Comparison of ENCODE assay signal across 3 worm cellular contexts in the genomic region with DNA sequence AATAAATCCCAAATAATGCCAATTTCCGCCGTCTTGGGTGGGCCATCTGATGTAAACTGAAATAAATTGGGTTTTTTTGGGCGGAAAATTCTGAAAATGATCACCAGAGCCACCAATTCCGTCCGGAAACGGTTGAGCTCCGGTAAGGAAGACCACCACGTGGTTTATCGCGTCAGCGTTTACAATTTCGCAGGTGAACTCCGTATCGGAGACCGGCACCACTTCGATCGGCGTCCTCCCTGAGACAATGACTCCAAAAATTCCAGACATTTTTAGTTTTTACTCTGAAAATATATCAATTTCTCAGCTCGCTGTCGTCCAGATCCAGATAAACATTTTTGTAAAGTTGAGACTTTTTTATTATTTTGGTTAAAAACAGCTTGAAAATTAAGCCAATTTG.
TF ChIP-seq lines count a peak whose summit lies in the region.

Gene F42A6.6, minus strand, starts transcription at position 289 of the 400 bp plus-strand sequence.

TF ChIP-seq in whole organism, L1 larva, 84 proteins besides CTCF, POLR2A, EP300 and RAD21 (continued from another document):
- TF ChIP-seq nhr-85 (tag; lab: Kevin White, UChicago) (peak; percentile 64), swsn-7 (tag; optimal IDR thresholded peaks at IDR 0.05; lab: Kevin White, UChicago) (peak; percentile 6), nhr-71 (tag; optimal IDR thresholded peaks at IDR 0.05; lab: Kevin White, UChicago) (peak; percentile 40)

TF ChIP-seq in whole organism, L3 larva, 47 proteins besides CTCF, POLR2A, EP300 and RAD21 (continued from another document):
- TF ChIP-seq elt-2 (tag; optimal IDR thresholded peaks at IDR 0.05; lab: Kevin White, UChicago) = peak; percentile 30
- TF ChIP-seq egl-27 (tag; optimal IDR thresholded peaks at IDR 0.05; lab: Kevin White, UChicago) = no peak
- TF ChIP-seq pqm-1 (tag; optimal IDR thresholded peaks at IDR 0.05; lab: Kevin White, UChicago) = no peak
- no peak for TF ChIP-seq ZK546.5 (tag; optimal IDR thresholded peaks at IDR 0.05; lab: Kevin White, UChicago)
- TF ChIP-seq unc-62 (GFP tag; optimal IDR thresholded peaks at IDR 0.05; lab: Kevin White, UChicago) = no peak
- TF ChIP-seq nhr-67 (tag; optimal IDR thresholded peaks at IDR 0.05; lab: Kevin White, UChicago) = no peak
- TF ChIP-seq tbx-2 (tag; optimal IDR thresholded peaks at IDR 0.05; lab: Kevin White, UChicago) = no peak
- peak; percentile 31 for TF ChIP-seq nhr-25 (tag; optimal IDR thresholded peaks at IDR 0.05; lab: Kevin White, UChicago)
- peak; percentile 13 for TF ChIP-seq aly-2 (tag; optimal IDR thresholded peaks at IDR 0.05; lab: Kevin White, UChicago)
- TF ChIP-seq mdl-1 (tag; optimal IDR thresholded peaks at IDR 0.05; lab: Kevin White, UChicago) = no peak
- TF ChIP-seq lsy-12 (tag; optimal IDR thresholded peaks at IDR 0.05; lab: Kevin White, UChicago) = peak; percentile 10
- TF ChIP-seq egl-5 (tag; optimal IDR thresholded peaks at IDR 0.05; lab: Kevin White, UChicago) = no peak
- no peak for TF ChIP-seq eor-1 (tag; optimal IDR thresholded peaks at IDR 0.05; lab: Kevin White, UChicago)
- TF ChIP-seq ceh-16 (tag; optimal IDR thresholded peaks at IDR 0.05; lab: Kevin White, UChicago) = no peak
- TF ChIP-seq skn-1 (tag; optimal IDR thresholded peaks at IDR 0.05; lab: Kevin White, UChicago) = no peak
TF ChIP-seq in whole organism, L3 larva: peak in this region for 7.

TF ChIP-seq in whole organism, young adult, 124 proteins besides CTCF, POLR2A, EP300 and RAD21 (continued from another document):
- TF ChIP-seq ztf-25 (GFP tag; IDR thresholded peaks at IDR 0.05; lab: Robert Waterston, UW) (0 out of 2 replicates have a peak, but pooled peaks have one; percentile 53), ceh-91 (GFP tag; IDR thresholded peaks at IDR 0.05; lab: Robert Waterston, UW) (peak; percentile 47; the same call in 1 of the 2 replicates), pha-4 (tag; optimal IDR thresholded peaks at IDR 0.05; lab: Kevin White, UChicago) (no peak), F39B2.1 (GFP tag; IDR thresholded peaks at IDR 0.05; lab: Robert Waterston, UW) (peak; percentile 75; the same call in 1 of the 2 replicates), attf-6 (GFP tag; IDR thresholded peaks at IDR 0.05; lab: Robert Waterston, UW) (peak; percentile 86), cebp-2 (GFP tag; IDR thresholded peaks at IDR 0.05; lab: Robert Waterston, UW) (peak; percentile 82), pbrm-1 (GFP tag; IDR thresholded peaks at IDR 0.05; lab: Robert Waterston, UW) (peak; percentile 83), lin-35 (GFP tag; optimal IDR thresholded peaks at IDR 0.05; lab: Kevin White, UChicago) (peak in 2 of 3 experiments; percentile 12 to 43), B0035.1 (tag; optimal IDR thresholded peaks at IDR 0.05; lab: Kevin White, UChicago) (peak; percentile 57), nhr-90 (tag; optimal IDR thresholded peaks at IDR 0.05; lab: Kevin White, UChicago) (peak; percentile 40), egl-44 (GFP tag; IDR thresholded peaks at IDR 0.05; lab: Robert Waterston, UW) (no peak), snpc-1.3 (tag; optimal IDR thresholded peaks at IDR 0.05; lab: Kevin White, UChicago; ENCODE audit: insufficient read depth) (peak; percentile 46), dpff-1 (tag; optimal IDR thresholded peaks at IDR 0.05; lab: Kevin White, UChicago) (peak; percentile 61), F49E8.2 (tag; optimal IDR thresholded peaks at IDR 0.05; lab: Kevin White, UChicago; ENCODE audit: insufficient read depth) (peak; percentile 96), hlh-26 (GFP tag; conservative IDR thresholded peaks at IDR 0.05; lab: Robert Waterston, UW) (no peak), ceh-79 (tag; optimal IDR thresholded peaks at IDR 0.05; lab: Kevin White, UChicago) (peak; percentile 92), lsy-27 (tag; optimal IDR thresholded peaks at IDR 0.05; lab: Kevin White, UChicago; ENCODE audit: borderline replicate concordance, insufficient read depth) (no peak), Y53G8AR.9 (GFP tag; conservative IDR thresholded peaks at IDR 0.05; lab: Robert Waterston, UW) (peak; percentile 94), K11D2.4 (GFP tag; IDR thresholded peaks at IDR 0.05; lab: Robert Waterston, UW) (no peak; the same call in 1 of the 2 replicates), let-607 (tag; optimal IDR thresholded peaks at IDR 0.05; lab: Kevin White, UChicago) (peak; percentile 29 to 48), ztf-26 (tag; optimal IDR thresholded peaks at IDR 0.05; lab: Kevin White, UChicago) (peak; percentile 25), repo-1 (tag; optimal IDR thresholded peaks at IDR 0.05; lab: Kevin White, UChicago) (peak; percentile 87), Y53F4B.3 (GFP tag; IDR thresholded peaks at IDR 0.05; lab: Robert Waterston, UW) (no peak), lsl-1 (GFP tag; optimal IDR thresholded peaks at IDR 0.05; lab: Kevin White, UChicago) (peak; percentile 43), F37B4.10 (GFP tag; IDR thresholded peaks at IDR 0.05; lab: Robert Waterston, UW) (no peak), Y67H2A.10 (GFP tag; conservative IDR thresholded peaks at IDR 0.05; lab: Robert Waterston, UW) (no peak), ekl-4 (GFP tag; IDR thresholded peaks at IDR 0.05; lab: Robert Waterston, UW) (peak; percentile 86), cebp-1 (GFP tag; IDR thresholded peaks at IDR 0.05; lab: Robert Waterston, UW) (no peak), cebp-1 (tag; optimal IDR thresholded peaks at IDR 0.05; lab: Kevin White, UChicago) (peak; percentile 72), F57C9.4 (tag; optimal IDR thresholded peaks at IDR 0.05; lab: Kevin White, UChicago) (peak; percentile 66), mel-28 (tag; optimal IDR thresholded peaks at IDR 0.05; lab: Kevin White, UChicago; ENCODE audit: borderline replicate concordance) (peak; percentile 41), F55B11.4 (tag; optimal IDR thresholded peaks at IDR 0.05; lab: Kevin White, UChicago; ENCODE audit: borderline replicate concordance, insufficient read depth) (no peak), madf-6 (GFP tag; IDR thresholded peaks at IDR 0.05; lab: Robert Waterston, UW) (peak; percentile 82), zfh-2 (GFP tag; conservative IDR thresholded peaks at IDR 0.05; lab: Robert Waterston, UW) (no peak), sptf-2 (GFP tag; optimal IDR thresholded peaks at IDR 0.05; lab: Kevin White, UChicago) (no peak), D2030.7 (GFP tag; IDR thresholded peaks at IDR 0.05; lab: Robert Waterston, UW) (peak; percentile 20; the same call in 1 of the 2 replicates), gei-17 (GFP tag; optimal IDR thresholded peaks at IDR 0.05; lab: Kevin White, UChicago) (peak; percentile 45), rpc-1 (optimal IDR thresholded peaks at IDR 0.05; lab: Kevin White, UChicago) (no peak), rpc-1 (tag; optimal IDR thresholded peaks at IDR 0.05; lab: Kevin White, UChicago) (peak; percentile 10), attf-3 (GFP tag; conservative IDR thresholded peaks at IDR 0.05; lab: Robert Waterston, UW) (peak; percentile 42; the same call in 1 of the 2 replicates), die-1 (tag; optimal IDR thresholded peaks at IDR 0.05; lab: Kevin White, UChicago) (peak; percentile 77), Y95B8A.8 (GFP tag; IDR thresholded peaks at IDR 0.05; lab: Robert Waterston, UW) (no peak; the same call in 1 of the 2 replicates), B0261.1 (tag; optimal IDR thresholded peaks at IDR 0.05; lab: Kevin White, UChicago) (peak; percentile 31), mxl-1 (tag; optimal IDR thresholded peaks at IDR 0.05; lab: Kevin White, UChicago) (no peak), F33H1.4 (GFP tag; IDR thresholded peaks at IDR 0.05; lab: Robert Waterston, UW) (peak; percentile 67), F23B12.7 (tag; optimal IDR thresholded peaks at IDR 0.05; lab: Kevin White, UChicago; ENCODE audit: insufficient read depth) (peak; percentile 48), sdz-38 (tag; optimal IDR thresholded peaks at IDR 0.05; lab: Kevin White, UChicago) (no peak), sea-2 (GFP tag; IDR thresholded peaks at IDR 0.05; lab: Robert Waterston, UW) (no peak), ceh-40 (GFP tag; IDR thresholded peaks at IDR 0.05; lab: Robert Waterston, UW) (no peak), nhr-120 (GFP tag; IDR thresholded peaks at IDR 0.05; lab: Robert Waterston, UW) (0 out of 2 replicates have a peak, but pooled peaks have one; percentile 79), lag-1 (GFP tag; IDR thresholded peaks at IDR 0.05; lab: Robert Waterston, UW) (no peak), mes-4 (tag; optimal IDR thresholded peaks at IDR 0.05; lab: Kevin White, UChicago) (peak; percentile 26), F10E7.11 (tag; optimal IDR thresholded peaks at IDR 0.05; lab: Kevin White, UChicago) (peak; percentile 66), C17E4.6 (GFP tag; IDR thresholded peaks at IDR 0.05; lab: Robert Waterston, UW) (peak; percentile 88; the same call in 1 of the 2 replicates), ccch-3 (GFP tag; optimal IDR thresholded peaks at IDR 0.05; lab: Kevin White, UChicago) (no peak), bed-2 (GFP tag; IDR thresholded peaks at IDR 0.05; lab: Robert Waterston, UW) (no peak), madf-10 (tag; optimal IDR thresholded peaks at IDR 0.05; lab: Kevin White, UChicago) (no peak), dpl-1 (GFP tag; optimal IDR thresholded peaks at IDR 0.05; lab: Kevin White, UChicago) (no peak), ztf-3 (GFP tag; optimal IDR thresholded peaks at IDR 0.05; lab: Kevin White, UChicago) (no peak), ets-4 (GFP tag; optimal IDR thresholded peaks at IDR 0.05; lab: Kevin White, UChicago) (peak; percentile 22), tbx-9 (tag; optimal IDR thresholded peaks at IDR 0.05; lab: Kevin White, UChicago; ENCODE audit: borderline replicate concordance) (peak; percentile 15), mcd-1 (GFP tag; IDR thresholded peaks at IDR 0.05; lab: Robert Waterston, UW) (peak; percentile 67), ztf-22 (GFP tag; optimal IDR thresholded peaks at IDR 0.05; lab: Kevin White, UChicago) (peak; percentile 23), nfyb-1 (GFP tag; IDR thresholded peaks at IDR 0.05; lab: Robert Waterston, UW) (peak; percentile 82), bed-1 (GFP tag; IDR thresholded peaks at IDR 0.05; lab: Robert Waterston, UW) (no peak), let-526 (GFP tag; IDR thresholded peaks at IDR 0.05; lab: Robert Waterston, UW) (peak; percentile 46; the same call in 1 of the 2 replicates), K12H6.12 (tag; optimal IDR thresholded peaks at IDR 0.05; lab: Kevin White, UChicago) (peak; percentile 51), hlh-12 (tag; optimal IDR thresholded peaks at IDR 0.05; lab: Kevin White, UChicago) (no peak), dox-1 (GFP tag; IDR thresholded peaks at IDR 0.05; lab: Robert Waterston, UW) (no peak), lir-1 (GFP tag; conservative IDR thresholded peaks at IDR 0.05; lab: Robert Waterston, UW) (0 out of 2 replicates have a peak, but pooled peaks have one; percentile 39), lin-54 (GFP tag; optimal IDR thresholded peaks at IDR 0.05; lab: Kevin White, UChicago) (peak; percentile 67), hsf-1 (GFP tag; IDR thresholded peaks at IDR 0.05; lab: Robert Waterston, UW) (no peak; the same call in 1 of the 2 replicates), F52B5.7 (tag; optimal IDR thresholded peaks at IDR 0.05; lab: Kevin White, UChicago) (peak; percentile 93), rcor-1 (GFP tag; IDR thresholded peaks at IDR 0.05; lab: Robert Waterston, UW) (peak; percentile 75), hmg-1.2 (GFP tag; IDR thresholded peaks at IDR 0.05; lab: Robert Waterston, UW) (peak; percentile 60), ceh-100 (GFP tag; IDR thresholded peaks at IDR 0.05; lab: Robert Waterston, UW) (peak; percentile 72), nhr-80 (tag; optimal IDR thresholded peaks at IDR 0.05; lab: Kevin White, UChicago) (no peak), ztf-28 (GFP tag; IDR thresholded peaks at IDR 0.05; lab: Robert Waterston, UW) (0 out of 2 replicates have a peak, but pooled peaks have one; percentile 42), madf-3 (GFP tag; IDR thresholded peaks at IDR 0.05; lab: Robert Waterston, UW) (peak; percentile 84), C06A6.2 (GFP tag; conservative IDR thresholded peaks at IDR 0.05; lab: Robert Waterston, UW) (0 out of 2 replicates have a peak, but pooled peaks have one; percentile 16), unc-62 (GFP tag; optimal IDR thresholded peaks at IDR 0.05; lab: Kevin White, UChicago) (no peak), ceh-58 (GFP tag; IDR thresholded peaks at IDR 0.05; lab: Robert Waterston, UW) (peak; percentile 72; the same call in 1 of the 2 replicates), tbp1 (GFP tag; optimal IDR thresholded peaks at IDR 0.05; lab: Kevin White, UChicago) (peak; percentile 58), Y56A3A.18 (GFP tag; IDR thresholded peaks at IDR 0.05; lab: Robert Waterston, UW) (peak; percentile 83; the same call in 1 of the 2 replicates), T07F8.4 (tag; optimal IDR thresholded peaks at IDR 0.05; lab: Kevin White, UChicago) (no peak), aptf-2 (GFP tag; conservative IDR thresholded peaks at IDR 0.05; lab: Robert Waterston, UW) (no peak), zim-3 (tag; optimal IDR thresholded peaks at IDR 0.05; lab: Kevin White, UChicago) (peak; percentile 62), F57A8.1 (GFP tag; optimal IDR thresholded peaks at IDR 0.05; lab: Kevin White, UChicago) (no peak), B0336.3 (GFP tag; IDR thresholded peaks at IDR 0.05; lab: Robert Waterston, UW) (peak; percentile 95), nhr-179 (tag; optimal IDR thresholded peaks at IDR 0.05; lab: Kevin White, UChicago) (peak; percentile 14), hrde-1 (tag; optimal IDR thresholded peaks at IDR 0.05; lab: Kevin White, UChicago; ENCODE audit: borderline replicate concordance) (peak; percentile 92), T26A5.8 (tag; optimal IDR thresholded peaks at IDR 0.05; lab: Kevin White, UChicago) (peak; percentile 94)
TF ChIP-seq in whole organism, young adult: peak in this region for 84.
